Fruit fly (Drosophila melanogaster): Measurements from ENCODE around the gene CG9701.

Gene CG9701

dm6 chr3L:16711430-16712228, 21.7 kb upstream of the CG9701 start, which contains the start of the genes CG43954, Lasp and Dab (continued):
- TF ChIP-seq sug (tag; optimal IDR thresholded peaks at IDR 0.05), result peak; percentile 52
- TF ChIP-seq Gug (GFP tag; IDR thresholded peaks at IDR 0.05), result 0 out of 4 replicates have a peak, but pooled peaks have one; percentile 21
- TF ChIP-seq CG2202 (tag; optimal IDR thresholded peaks at IDR 0.05), result no peak
- TF ChIP-seq Six4 (GFP tag; optimal IDR thresholded peaks at IDR 0.05), result peak; percentile 5
- no peak for TF ChIP-seq Oaz (GFP tag; IDR thresholded peaks at IDR 0.05)
- peak; percentile 37 for TF ChIP-seq CG8924 (tag; optimal IDR thresholded peaks at IDR 0.05)
- peak; percentile 59 for TF ChIP-seq CG12659 (GFP tag; optimal IDR thresholded peaks at IDR 0.05)
- no peak for TF ChIP-seq CG43689 (GFP tag; IDR thresholded peaks at IDR 0.05)
- no peak for TF ChIP-seq CG13775 (GFP tag; optimal IDR thresholded peaks at IDR 0.05)
- peak; percentile 59 for TF ChIP-seq Fer1 (GFP tag; optimal IDR thresholded peaks at IDR 0.05)
- TF ChIP-seq ase (GFP tag; IDR thresholded peaks at IDR 0.05), result no peak
- TF ChIP-seq ac (GFP tag; optimal IDR thresholded peaks at IDR 0.05), result peak; percentile 18
- peak; percentile 26; the same call in 1 of the 2 replicates for TF ChIP-seq CG14014 (GFP tag; IDR thresholded peaks at IDR 0.05)
- no peak for TF ChIP-seq hbn (GFP tag; IDR thresholded peaks at IDR 0.05; ENCODE audit: partially characterized antibody)
- peak; percentile 25 for TF ChIP-seq run (tag; optimal IDR thresholded peaks at IDR 0.05)
- TF ChIP-seq CG15601 (tag; optimal IDR thresholded peaks at IDR 0.05), result peak; percentile 48
- TF ChIP-seq MESR4 (GFP tag; optimal IDR thresholded peaks at IDR 0.05), result peak; percentile 44
- peak; percentile 65 for TF ChIP-seq BEAF-32 (GFP tag; optimal IDR thresholded peaks at IDR 0.05)
- peak; percentile 22 for TF ChIP-seq CG17359 (tag; optimal IDR thresholded peaks at IDR 0.05)
- TF ChIP-seq slbo (GFP tag; IDR thresholded peaks at IDR 0.05), result peak; percentile 47
- TF ChIP-seq wek (GFP tag; optimal IDR thresholded peaks at IDR 0.05), result peak; percentile 60
- TF ChIP-seq Sin3A (optimal IDR thresholded peaks at IDR 0.05), result peak; percentile 85
- TF ChIP-seq CG33557 (GFP tag; optimal IDR thresholded peaks at IDR 0.05), result peak; percentile 4
- TF ChIP-seq CG8765 (GFP tag; IDR thresholded peaks at IDR 0.05), result no peak
- TF ChIP-seq pan (optimal IDR thresholded peaks at IDR 0.05), result no peak
- TF ChIP-seq pan (GFP tag; optimal IDR thresholded peaks at IDR 0.05 in 1 of 2, IDR thresholded peaks at IDR 0.05 in 1 of 2), result peak in 1 of 2 experiments; percentile 51
- peak; percentile 52 for TF ChIP-seq BtbVII (GFP tag; optimal IDR thresholded peaks at IDR 0.05)
- no peak for TF ChIP-seq Dad (GFP tag; optimal IDR thresholded peaks at IDR 0.05)
- TF ChIP-seq CG4424 (GFP tag; optimal IDR thresholded peaks at IDR 0.05), result peak; percentile 16
- peak; percentile 10 for TF ChIP-seq pita (GFP tag; optimal IDR thresholded peaks at IDR 0.05)
- TF ChIP-seq Dfd (GFP tag; optimal IDR thresholded peaks at IDR 0.05), result no peak
- TF ChIP-seq CG18262 (tag; optimal IDR thresholded peaks at IDR 0.05), result peak; percentile 24
- no peak for TF ChIP-seq fd3F (GFP tag; optimal IDR thresholded peaks at IDR 0.05)
- peak; percentile 59 for TF ChIP-seq CG6854 (GFP tag; optimal IDR thresholded peaks at IDR 0.05)
- TF ChIP-seq her (GFP tag; optimal IDR thresholded peaks at IDR 0.05), result peak; percentile 98
- peak; percentile 24 for TF ChIP-seq CG3065 (GFP tag; optimal IDR thresholded peaks at IDR 0.05)
- peak; percentile 14 for TF ChIP-seq kni (GFP tag; optimal IDR thresholded peaks at IDR 0.05)
- peak; percentile 34 for TF ChIP-seq fd102C (GFP tag; optimal IDR thresholded peaks at IDR 0.05)
- peak; percentile 86 for TF ChIP-seq HLHmδ (GFP tag; optimal IDR thresholded peaks at IDR 0.05)
- TF ChIP-seq HLH4C (GFP tag; IDR thresholded peaks at IDR 0.05; ENCODE audit: partially characterized antibody), result peak; percentile 60; the same call in 1 of the 3 replicates
- TF ChIP-seq CG2116 (GFP tag; optimal IDR thresholded peaks at IDR 0.05), result peak; percentile 70
- peak; percentile 46; the same call in 1 of the 2 replicates for TF ChIP-seq cas (GFP tag; IDR thresholded peaks at IDR 0.05)
- TF ChIP-seq Mrtf (GFP tag; IDR thresholded peaks at IDR 0.05), result no peak
- peak; percentile 52; the same call in 1 of the 3 replicates for TF ChIP-seq CG16813 (GFP tag; IDR thresholded peaks at IDR 0.05; ENCODE audit: partially characterized antibody)
- TF ChIP-seq CG2120 (GFP tag; optimal IDR thresholded peaks at IDR 0.05), result no peak
- no peak for TF ChIP-seq crol (GFP tag; IDR thresholded peaks at IDR 0.05)
- TF ChIP-seq klu (GFP tag; IDR thresholded peaks at IDR 0.05), result no peak
- TF ChIP-seq H2.0 (GFP tag; IDR thresholded peaks at IDR 0.05), result peak; percentile 44; the same call in 1 of the 2 replicates
- peak; percentile 28 for TF ChIP-seq CG3163 (GFP tag; optimal IDR thresholded peaks at IDR 0.05)
